Worm (Caenorhabditis elegans): ENCODE measurements around the gene ZC204.14.
"Not testable (repeated sequence)": the region's sequence is repeated elsewhere in the genome, so short reads cannot be mapped to it uniquely, and the experiment has no call there.

The ZC204.14 gene

DNA sequence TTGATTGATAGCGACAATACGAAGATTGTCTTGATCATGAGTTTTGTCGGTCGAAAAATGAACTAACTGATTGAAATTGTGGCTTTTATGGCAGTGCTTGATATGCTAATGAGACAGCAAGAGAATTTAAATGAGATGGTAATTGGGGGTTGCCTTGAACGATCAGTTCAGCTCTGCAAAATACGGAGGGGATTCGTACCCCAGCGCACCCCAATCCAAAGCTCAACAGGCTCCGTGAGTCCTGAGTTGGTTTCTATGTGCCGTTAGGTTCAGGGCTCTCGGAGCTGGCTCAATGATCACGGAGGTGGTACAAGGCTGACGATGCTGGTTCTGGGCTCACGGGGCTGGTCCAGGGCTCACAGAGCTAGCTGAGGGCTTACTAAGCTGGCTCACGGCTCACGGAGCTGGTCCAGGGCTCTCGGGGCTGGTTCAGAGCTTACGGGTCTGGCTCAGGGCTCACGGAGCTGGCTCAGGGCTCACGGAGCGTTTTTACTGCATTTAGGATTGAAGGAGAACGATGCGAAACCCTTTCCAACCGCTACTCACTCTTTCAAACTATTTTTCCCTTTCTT is 17.9 kb downstream of the ZC204.14 start, which contains the start of gene ZC204.6:
ZC204.6 (minus strand) TSS at position 51 of the 572 bp plus-strand sequence.
- no peak for TF ChIP-seq snpc-4 (tag; optimal IDR thresholded peaks at IDR 0.05)

DNA sequence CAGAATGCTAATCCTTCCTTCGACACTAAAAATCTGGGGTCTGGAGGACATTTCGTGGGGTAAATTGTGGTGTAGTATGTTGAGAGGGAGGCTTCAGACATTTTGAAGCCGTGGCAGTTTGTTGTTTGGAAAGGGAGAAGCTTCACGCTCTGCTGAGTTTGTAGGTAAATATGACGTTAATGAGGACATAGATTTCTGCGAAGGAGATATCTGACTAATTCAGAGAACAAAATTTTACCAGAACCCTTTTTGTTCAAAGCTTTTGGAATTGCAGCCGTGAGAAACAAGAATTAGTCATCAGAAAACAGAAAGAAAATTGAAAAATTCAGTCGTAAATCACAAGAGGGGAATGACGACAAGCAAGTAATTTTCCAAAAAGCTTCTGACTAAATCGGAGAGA is 22.3 kb downstream of the ZC204.14 start, which contains the start of gene srh-72:
srh-72 (minus strand) TSS at position 101 of the 400 bp plus-strand sequence.
- TF ChIP-seq drap-1 (GFP tag; optimal IDR thresholded peaks at IDR 0.05) (no peak), ham-2 (GFP tag; optimal IDR thresholded peaks at IDR 0.05) (no peak), zip-8 (tag; optimal IDR thresholded peaks at IDR 0.05) (no peak), unc-120 (tag; optimal IDR thresholded peaks at IDR 0.05; ENCODE audit: poor library complexity, severe bottlenecking) (no peak), nhr-28 (tag; optimal IDR thresholded peaks at IDR 0.05) (no peak), blmp-1 (tag; optimal IDR thresholded peaks at IDR 0.05) (no peak), nhr-76 (tag; optimal IDR thresholded peaks at IDR 0.05) (no peak), hlh-1 (tag; optimal IDR thresholded peaks at IDR 0.05) (no peak), unc-62 (GFP tag; optimal IDR thresholded peaks at IDR 0.05) (no peak), snpc-4 (tag; optimal IDR thresholded peaks at IDR 0.05) (no peak), ztf-11 (tag; optimal IDR thresholded peaks at IDR 0.05) (no peak), bed-3 (GFP tag; optimal IDR thresholded peaks at IDR 0.05) (no peak), sem-2 (GFP tag; optimal IDR thresholded peaks at IDR 0.05) (no peak), lsy-2 (tag; optimal IDR thresholded peaks at IDR 0.05) (no peak), sptf-1 (tag; optimal IDR thresholded peaks at IDR 0.05) (no peak), elt-3 (tag; optimal IDR thresholded peaks at IDR 0.05) (no peak)

DNA sequence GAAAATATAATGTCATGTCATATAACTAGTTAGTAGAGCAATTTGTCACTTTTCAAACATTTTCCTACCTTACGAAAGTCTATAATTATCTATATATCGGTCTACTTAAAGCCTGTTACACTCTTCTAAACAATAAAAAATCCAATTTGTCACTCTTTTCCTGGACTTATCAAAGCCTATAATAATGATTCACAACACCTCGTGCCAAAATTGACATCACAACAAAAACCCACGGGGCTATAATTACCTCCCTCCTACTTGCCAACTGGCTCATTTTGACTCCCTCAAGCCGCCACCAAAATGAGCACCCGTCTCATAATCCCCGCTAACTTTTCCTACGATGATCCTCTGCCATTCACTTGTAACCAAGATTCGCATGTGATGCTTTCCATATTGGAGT is 26.4 kb downstream of the ZC204.14 start, which contains the start of gene srg-20:
srg-20 (plus strand) TSS at position 301 of the 400 bp plus-strand sequence.
- not testable (repeated sequence) for TF ChIP-seq sem-2 (GFP tag; optimal IDR thresholded peaks at IDR 0.05); ztf-11 (tag; optimal IDR thresholded peaks at IDR 0.05); ceh-83 (GFP tag; optimal IDR thresholded peaks at IDR 0.05)

DNA sequence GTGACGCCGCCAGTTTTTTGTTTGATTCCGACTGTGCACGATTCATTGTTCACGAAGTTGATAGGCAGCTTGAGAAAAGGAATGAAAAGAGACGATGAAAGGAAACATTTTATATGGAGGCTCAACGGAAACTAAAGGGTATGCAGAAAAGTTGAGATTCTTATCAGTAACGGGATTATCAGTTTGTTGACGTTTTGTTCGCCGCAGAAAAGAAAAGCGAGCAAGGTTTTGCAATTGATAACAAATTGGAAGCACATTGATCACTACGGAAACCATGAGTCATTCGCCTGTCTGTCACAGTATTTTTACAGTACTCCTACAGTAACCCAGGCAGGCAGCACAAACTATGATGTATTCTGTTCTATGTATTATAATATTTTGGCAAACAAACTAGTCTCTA is 26.8 kb downstream of the ZC204.14 start:
- TF ChIP-seq ztf-11 (tag; optimal IDR thresholded peaks at IDR 0.05) (no peak), snpc-4 (tag; optimal IDR thresholded peaks at IDR 0.05) (no peak), nhr-28 (tag; optimal IDR thresholded peaks at IDR 0.05) (no peak), ceh-83 (GFP tag; optimal IDR thresholded peaks at IDR 0.05) (no peak), elt-3 (tag; optimal IDR thresholded peaks at IDR 0.05) (no peak), mep-1 (tag; optimal IDR thresholded peaks at IDR 0.05) (no peak), ham-2 (GFP tag; optimal IDR thresholded peaks at IDR 0.05) (no peak), mls-2 (tag; optimal IDR thresholded peaks at IDR 0.05) (no peak), hlh-1 (tag; optimal IDR thresholded peaks at IDR 0.05) (no peak), elt-1 (tag; optimal IDR thresholded peaks at IDR 0.05; ENCODE audit: borderline replicate concordance, insufficient read depth) (no peak), cnd-1 (tag; optimal IDR thresholded peaks at IDR 0.05) (no peak), lin-13 (tag; optimal IDR thresholded peaks at IDR 0.05) (no peak), pha-4 (tag; optimal IDR thresholded peaks at IDR 0.05) (no peak)

DNA sequence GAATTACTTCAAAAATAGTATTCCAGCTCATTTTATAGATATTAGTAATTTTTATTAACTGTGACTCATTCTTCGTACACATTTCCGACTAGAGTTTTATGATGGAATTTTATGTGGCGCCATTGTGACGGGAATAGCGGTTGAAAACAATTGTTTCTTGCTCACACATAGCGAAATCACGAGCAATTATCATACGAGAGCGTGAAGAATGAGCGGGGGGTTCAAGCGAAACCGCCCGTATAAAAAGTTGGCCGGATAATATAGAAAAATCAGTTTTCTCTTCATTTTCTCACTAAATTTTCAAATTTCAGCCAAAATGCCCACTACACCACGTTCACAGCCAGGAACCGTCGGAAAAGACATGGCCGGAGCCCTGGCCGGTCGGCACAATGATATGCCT is 29.3 kb downstream of the ZC204.14 start, which contains the start of gene C08E3.1:
C08E3.1 (plus strand) TSS at position 301 of the 400 bp plus-strand sequence.
- not testable (repeated sequence) for TF ChIP-seq drap-1 (GFP tag; optimal IDR thresholded peaks at IDR 0.05); unc-120 (tag; optimal IDR thresholded peaks at IDR 0.05; ENCODE audit: poor library complexity, severe bottlenecking); mep-1 (tag; optimal IDR thresholded peaks at IDR 0.05)

DNA sequence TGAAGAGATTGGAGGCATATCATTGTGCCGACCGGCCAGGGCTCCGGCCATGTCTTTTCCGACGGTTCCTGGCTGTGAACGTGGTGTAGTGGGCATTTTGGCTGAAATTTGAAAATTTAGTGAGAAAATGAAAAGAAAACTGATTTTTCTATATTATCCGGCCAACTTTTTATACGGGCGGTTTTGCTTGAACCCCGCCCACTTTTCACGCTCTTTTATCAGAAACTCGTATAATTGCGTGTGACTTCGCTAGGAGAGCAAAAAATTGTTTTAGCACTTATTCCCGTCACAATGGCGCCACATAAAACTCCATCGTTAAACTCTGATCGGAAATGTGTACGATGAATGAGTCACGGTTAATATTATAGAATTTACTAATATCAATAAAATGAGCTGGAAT is 30.5 kb downstream of the ZC204.14 start, which contains the start of gene C08E3.13:
C08E3.13 (minus strand) TSS at position 101 of the 400 bp plus-strand sequence.
- not testable (repeated sequence) for TF ChIP-seq hlh-1, pha-4, mab-5 (tag; optimal IDR thresholded peaks at IDR 0.05)

DNA sequence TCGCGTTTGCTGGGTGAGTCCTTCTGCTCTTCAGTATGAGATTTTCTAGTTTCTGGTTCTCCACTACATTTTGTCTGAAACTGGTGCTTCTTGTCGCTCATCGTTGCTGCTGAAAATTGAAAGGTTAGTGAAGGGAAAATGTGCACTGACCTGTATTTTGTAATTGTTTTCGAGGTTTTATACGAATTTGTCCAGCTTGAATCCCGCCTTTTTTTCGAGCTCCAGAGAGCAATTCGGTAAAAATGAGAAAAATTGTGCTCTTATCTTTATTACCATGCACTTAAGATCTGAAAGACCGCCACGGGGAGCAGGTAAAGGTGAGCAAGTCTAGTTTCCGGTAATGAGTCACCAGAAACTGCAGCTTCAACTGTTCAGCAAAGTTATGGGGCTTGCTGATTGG is 35.0 kb downstream of the ZC204.14 start, which contains the start of gene C08E3.15:
C08E3.15 (minus strand) TSS at position 101 of the 400 bp plus-strand sequence.
- not testable (repeated sequence) for TF ChIP-seq ztf-11, nhr-28, hlh-1 (tag; optimal IDR thresholded peaks at IDR 0.05)
